Fruit fly (Drosophila melanogaster): Measurements from ENCODE around the gene RpL36.

DNA sequence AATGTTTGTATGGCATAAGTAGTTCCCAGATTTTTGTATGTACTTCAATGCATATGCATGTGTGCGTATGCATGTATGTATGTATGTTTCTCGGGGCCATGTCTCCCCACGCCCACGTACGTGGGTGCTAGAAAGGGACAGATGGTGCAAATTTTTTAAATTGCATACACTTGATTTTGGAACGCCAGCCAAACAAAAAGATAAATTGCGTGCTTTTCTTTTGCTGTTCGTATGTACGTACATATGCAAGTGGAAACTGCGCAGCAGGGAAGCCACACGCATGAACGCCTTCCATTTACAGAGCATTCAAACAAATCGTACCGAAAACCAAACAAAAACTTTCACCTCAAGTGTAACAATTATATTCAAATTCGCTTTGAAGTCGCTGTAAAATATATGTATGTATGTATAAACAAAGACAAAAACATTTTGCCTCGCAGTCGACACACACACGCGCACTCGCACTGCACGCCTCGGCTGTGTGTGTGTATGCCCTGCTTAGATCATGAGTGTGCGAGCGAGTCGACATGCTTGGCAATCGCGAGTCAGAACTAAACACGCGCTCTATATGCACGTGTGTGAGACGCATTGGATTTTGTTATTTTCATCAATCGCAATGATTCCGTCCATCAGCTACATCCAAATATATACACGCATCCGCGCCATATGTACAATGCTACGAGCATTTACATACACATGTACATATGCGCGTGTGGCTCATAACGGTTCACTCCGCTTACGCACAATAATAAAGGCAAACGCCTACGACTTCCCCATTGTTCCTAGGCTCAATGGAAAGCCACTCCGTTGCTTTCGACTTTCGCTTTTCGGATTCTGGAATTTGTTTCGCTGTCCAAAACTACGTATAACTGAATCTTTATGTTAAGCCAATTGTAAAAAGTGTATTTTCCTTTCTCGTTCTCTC lies 7.6 kb upstream of the RpL36 start:
- no peak for TF ChIP-seq CG8478 (optimal IDR thresholded peaks at IDR 0.05)
- peak in 1 of 2 experiments; percentile 9 for TF ChIP-seq CTCF (optimal IDR thresholded peaks at IDR 0.05)
